Worm (Caenorhabditis elegans) whole organism, L2 larva: Measurements from ENCODE around the gene mec-3.

Experiments
- C34F6.9 ChIP-seq: fragments of 150-350 bp; optimal IDR thresholded peaks from 2 replicates; lab custom pipeline; 2014; ENCODE audit warnings: missing biosample characterization, missing genetic modification characterization
- F13H6.1 ChIP-seq: sonication (generic microtip); optimal IDR thresholded peaks from 2 replicates; lab custom pipeline; 2016; ENCODE audit warnings: missing genetic modification characterization, missing compliant biosample characterization
- Y55F3AM.14 ChIP-seq: fragments of 200-800 bp; sonication (Bioruptor generic); optimal IDR thresholded peaks from 2 replicates; lab custom pipeline; 2018; ENCODE audit warnings: mild to moderate bottlenecking, missing genetic modification characterization, missing compliant biosample characterization
- ZK546.5 ChIP-seq: sonication (generic microtip); optimal IDR thresholded peaks from 2 replicates; lab custom pipeline; 2017; ENCODE audit warnings: missing biosample characterization, missing genetic modification characterization
- alr-1 ChIP-seq: fragments of 150-350 bp; optimal IDR thresholded peaks from 2 replicates; lab custom pipeline; 2014; ENCODE audit warnings: missing biosample characterization, missing genetic modification characterization
- aly-2 ChIP-seq: fragments of 150-350 bp; optimal IDR thresholded peaks from 2 replicates; lab custom pipeline; 2014; ENCODE audit warnings: missing biosample characterization, missing genetic modification characterization
- ama-1 ChIP-seq: fragments of 150-350 bp; optimal IDR thresholded peaks from 2 replicates; lab custom pipeline; 2018; ENCODE audit warnings: inconsistent platforms
- blmp-1 ChIP-seq: sonication (generic microtip); optimal IDR thresholded peaks from 2 replicates; lab custom pipeline; 2017; ENCODE audit warnings: missing genetic modification characterization, mild to moderate bottlenecking, missing compliant biosample characterization, antibody characterized with exemption, moderate library complexity; ENCODE audit not compliant: insufficient read depth
- ceh-82 ChIP-seq: fragments of 150-350 bp; optimal IDR thresholded peaks from 2 replicates; lab custom pipeline; 2014; ENCODE audit warnings: missing biosample characterization, missing genetic modification characterization
- crh-2 ChIP-seq: sonication (generic microtip); optimal IDR thresholded peaks from 2 replicates; lab custom pipeline; 2017; ENCODE audit warnings: missing biosample characterization, missing genetic modification characterization
- elt-3 ChIP-seq: sonication (generic microtip); optimal IDR thresholded peaks from 2 replicates; lab custom pipeline; 2017; ENCODE audit warnings: missing biosample characterization, missing genetic modification characterization
- fos-1 ChIP-seq: fragments of 150-350 bp; optimal IDR thresholded peaks from 2 replicates; lab custom pipeline; 2014; ENCODE audit warnings: missing biosample characterization, missing genetic modification characterization
- gmeb-1 ChIP-seq: fragments of 150-350 bp; optimal IDR thresholded peaks from 2 replicates; lab custom pipeline; 2014; ENCODE audit warnings: missing biosample characterization, missing genetic modification characterization
- lin-11 ChIP-seq: fragments of 150-350 bp; sonication (generic microtip); optimal IDR thresholded peaks from 2 replicates; lab custom pipeline; 2014; ENCODE audit warnings: missing biosample characterization, missing genetic modification characterization, inconsistent platforms, mixed read lengths
- lin-13 ChIP-seq: fragments of 150-350 bp; optimal IDR thresholded peaks from 2 replicates; lab custom pipeline; 2014; ENCODE audit warnings: missing biosample characterization, missing genetic modification reagents, missing genetic modification characterization
- lsy-2 ChIP-seq, 2 experiments: fragments of 150-350 bp in 1 of 2; sonication (generic microtip) in 1 of 2; optimal IDR thresholded peaks; 2 replicates each; lab custom pipeline; 2014 to 2017; ENCODE audit warnings: missing biosample characterization in 2 of 2, missing genetic modification characterization in 2 of 2
- mab-5 ChIP-seq: fragments of 150-350 bp; optimal IDR thresholded peaks from 2 replicates; lab custom pipeline; 2014; ENCODE audit warnings: missing biosample characterization, missing genetic modification characterization
- mbf-1 ChIP-seq: sonication (generic microtip); optimal IDR thresholded peaks from 2 replicates; lab custom pipeline; 2017; ENCODE audit warnings: missing biosample characterization, missing genetic modification characterization
- mdl-1 ChIP-seq, 2 experiments: fragments of 150-350 bp in 1 of 2; sonication (generic microtip) in 1 of 2; optimal IDR thresholded peaks; 2 replicates each; lab custom pipeline; 2017; ENCODE audit warnings: missing biosample characterization in 2 of 2, missing genetic modification characterization in 2 of 2
- nhr-10 ChIP-seq: sonication (generic microtip); optimal IDR thresholded peaks from 2 replicates; lab custom pipeline; 2017; ENCODE audit warnings: missing biosample characterization, missing genetic modification characterization
- nhr-129 ChIP-seq: fragments of 150-350 bp; optimal IDR thresholded peaks from 2 replicates; lab custom pipeline; 2014; ENCODE audit warnings: missing biosample characterization, missing genetic modification characterization
- nhr-21 ChIP-seq: fragments of 150-350 bp; optimal IDR thresholded peaks from 2 replicates; lab custom pipeline; 2014; ENCODE audit warnings: missing biosample characterization, missing genetic modification characterization
- nhr-23 ChIP-seq: fragments of 150-350 bp; optimal IDR thresholded peaks from 2 replicates; lab custom pipeline; 2014; ENCODE audit warnings: missing biosample characterization, missing genetic modification reagents, missing genetic modification characterization
- nhr-237 ChIP-seq: fragments of 150-350 bp; optimal IDR thresholded peaks from 2 replicates; lab custom pipeline; 2014; ENCODE audit warnings: missing biosample characterization, missing genetic modification characterization
- nhr-25 ChIP-seq: fragments of 150-350 bp; sonication (generic microtip); optimal IDR thresholded peaks from 3 replicates; lab custom pipeline; 2014; ENCODE audit warnings: missing biosample characterization, missing genetic modification characterization
- nhr-6 ChIP-seq: fragments of 150-350 bp; optimal IDR thresholded peaks from 2 replicates; lab custom pipeline; 2014; ENCODE audit warnings: missing biosample characterization, missing genetic modification characterization
- nhr-77 ChIP-seq: fragments of 150-350 bp; optimal IDR thresholded peaks from 2 replicates; lab custom pipeline; 2014; ENCODE audit warnings: missing biosample characterization, missing genetic modification characterization
- peb-1 ChIP-seq: fragments of 150-350 bp; optimal IDR thresholded peaks from 2 replicates; lab custom pipeline; 2014; ENCODE audit warnings: missing biosample characterization, missing genetic modification characterization
- sem-4 ChIP-seq: fragments of 150-350 bp; optimal IDR thresholded peaks from 2 replicates; lab custom pipeline; 2014; ENCODE audit warnings: missing biosample characterization, missing genetic modification reagents, missing genetic modification characterization
- skn-1 ChIP-seq: sonication (generic microtip); optimal IDR thresholded peaks from 2 replicates; lab custom pipeline; 2017; ENCODE audit warnings: missing biosample characterization, missing genetic modification characterization
- sma-3 ChIP-seq: sonication (generic microtip); optimal IDR thresholded peaks from 2 replicates; lab custom pipeline; 2016; ENCODE audit warnings: missing genetic modification reagents, missing genetic modification characterization, missing compliant biosample characterization
- sma-9 ChIP-seq, 2 experiments: fragments of 150-350 bp in 1 of 2; sonication (generic microtip) in 1 of 2; optimal IDR thresholded peaks; 2 replicates each; lab custom pipeline; 2014 to 2016; ENCODE audit warnings: missing genetic modification characterization in 2 of 2, mild to moderate bottlenecking in 1 of 2, missing biosample characterization in 1 of 2, missing compliant biosample characterization in 1 of 2, missing genetic modification reagents in 1 of 2, moderate library complexity in 1 of 2
- snpc-4 ChIP-seq: fragments of 150-350 bp; optimal IDR thresholded peaks from 2 replicates; lab custom pipeline; 2014; ENCODE audit warnings: missing biosample characterization, missing genetic modification characterization
- unc-39 ChIP-seq: fragments of 150-350 bp; optimal IDR thresholded peaks from 2 replicates; lab custom pipeline; 2014; ENCODE audit warnings: missing biosample characterization, missing genetic modification characterization
- unc-55 ChIP-seq: fragments of 150-350 bp; sonication (generic microtip); optimal IDR thresholded peaks from 3 replicates; lab custom pipeline; 2014; ENCODE audit warnings: missing biosample characterization, missing genetic modification reagents, missing genetic modification characterization
- unc-62 ChIP-seq: fragments of 150-350 bp; optimal IDR thresholded peaks from 2 replicates; lab custom pipeline; 2014; ENCODE audit warnings: missing biosample characterization, missing genetic modification reagents, missing genetic modification characterization
- zag-1 ChIP-seq: fragments of 150-350 bp; optimal IDR thresholded peaks from 2 replicates; lab custom pipeline; 2014; ENCODE audit warnings: missing biosample characterization, missing genetic modification characterization
- ztf-11 ChIP-seq: sonication (generic microtip); optimal IDR thresholded peaks from 2 replicates; lab custom pipeline; 2017; ENCODE audit warnings: missing biosample characterization, missing genetic modification characterization

Gene mec-3

ce11 chrIV:10507586-10507985, 45.9 kb upstream of the mec-3 start:
- TF ChIP-seq gmeb-1 (tag; lab: Kevin White, UChicago) (no peak), ceh-82 (tag; lab: Kevin White, UChicago) (no peak), nhr-237 (tag; lab: Kevin White, UChicago) (no peak), peb-1 (tag; lab: Kevin White, UChicago) (no peak), lsy-2 (tag; optimal IDR thresholded peaks at IDR 0.05; lab: Kevin White, UChicago) (peak in 1 of 2 experiments; percentile 45), ama-1 (lab: Kevin White, UChicago) (no peak), unc-55 (GFP tag; lab: Kevin White, UChicago) (peak; percentile 46), mdl-1 (tag; optimal IDR thresholded peaks at IDR 0.05; lab: Kevin White, UChicago) (peak in 1 of 2 experiments; percentile 6), nhr-25 (tag; lab: Kevin White, UChicago) (no peak), fos-1 (tag; lab: Kevin White, UChicago) (no peak), snpc-4 (no peak), nhr-129 (tag; lab: Kevin White, UChicago) (peak; percentile 25), lin-13 (GFP tag; lab: Kevin White, UChicago) (peak; percentile 24), mab-5 (tag; lab: Kevin White, UChicago) (no peak), sem-4 (tag; lab: Kevin White, UChicago) (no peak), elt-3 (no peak), sma-9 (GFP tag; optimal IDR thresholded peaks at IDR 0.05; lab: Kevin White, UChicago) (peak; percentile 57), sma-9 (tag; optimal IDR thresholded peaks at IDR 0.05; lab: Kevin White, UChicago) (no peak), unc-62 (GFP tag; lab: Kevin White, UChicago) (no peak), nhr-10 (tag; lab: Kevin White, UChicago) (no peak), C34F6.9 (tag; lab: Kevin White, UChicago) (peak; percentile 72), lin-11 (tag; lab: Kevin White, UChicago) (no peak), crh-2 (tag; lab: Kevin White, UChicago) (peak; percentile 32), nhr-77 (tag; lab: Kevin White, UChicago) (no peak), nhr-23 (no peak), F13H6.1 (tag; lab: Kevin White, UChicago) (peak; percentile 1), zag-1 (tag; lab: Kevin White, UChicago) (peak; percentile 19), nhr-6 (tag; lab: Kevin White, UChicago) (no peak), blmp-1 (tag; lab: Kevin White, UChicago) (no peak)

DNA sequence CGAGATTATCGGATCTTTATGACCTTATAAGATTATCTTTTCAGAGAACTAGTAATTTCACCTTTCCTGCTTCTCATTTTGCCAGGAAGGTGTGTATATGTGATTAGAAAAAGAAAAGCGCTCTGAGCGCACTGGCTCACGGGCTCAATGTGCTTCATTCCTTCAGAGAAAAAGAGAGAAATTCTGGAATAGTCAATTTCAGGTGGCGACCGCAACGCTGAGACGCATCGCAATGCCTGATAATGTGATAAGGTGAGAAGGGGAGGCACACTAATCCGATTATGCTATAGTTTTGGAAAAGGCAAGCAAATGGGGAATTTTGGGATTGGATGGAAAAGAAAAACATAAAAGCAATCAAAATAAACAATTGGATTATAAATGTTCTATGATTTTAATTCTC, 44.3 kb upstream of the mec-3 start:
- no peak for TF ChIP-seq unc-55 (GFP tag; lab: Kevin White, UChicago)
- no peak for TF ChIP-seq lsy-2 (tag; optimal IDR thresholded peaks at IDR 0.05; lab: Kevin White, UChicago)
- TF ChIP-seq snpc-4: no peak
- peak; percentile 10 for TF ChIP-seq sma-9 (GFP tag; optimal IDR thresholded peaks at IDR 0.05; lab: Kevin White, UChicago)
- TF ChIP-seq sma-9 (tag; optimal IDR thresholded peaks at IDR 0.05; lab: Kevin White, UChicago): no peak
- TF ChIP-seq nhr-77 (tag; lab: Kevin White, UChicago): no peak
- TF ChIP-seq blmp-1 (tag; lab: Kevin White, UChicago): no peak
- TF ChIP-seq gmeb-1 (tag; lab: Kevin White, UChicago): peak; percentile 24
- no peak for TF ChIP-seq ztf-11
- no peak for TF ChIP-seq fos-1 (tag; lab: Kevin White, UChicago)
- TF ChIP-seq lin-11 (tag; lab: Kevin White, UChicago): peak; percentile 15
- no peak for TF ChIP-seq ZK546.5 (tag; lab: Kevin White, UChicago)
- TF ChIP-seq alr-1 (tag; lab: Kevin White, UChicago): no peak
- no peak for TF ChIP-seq aly-2 (tag; lab: Kevin White, UChicago)
- no peak for TF ChIP-seq skn-1 (tag; lab: Kevin White, UChicago)

DNA sequence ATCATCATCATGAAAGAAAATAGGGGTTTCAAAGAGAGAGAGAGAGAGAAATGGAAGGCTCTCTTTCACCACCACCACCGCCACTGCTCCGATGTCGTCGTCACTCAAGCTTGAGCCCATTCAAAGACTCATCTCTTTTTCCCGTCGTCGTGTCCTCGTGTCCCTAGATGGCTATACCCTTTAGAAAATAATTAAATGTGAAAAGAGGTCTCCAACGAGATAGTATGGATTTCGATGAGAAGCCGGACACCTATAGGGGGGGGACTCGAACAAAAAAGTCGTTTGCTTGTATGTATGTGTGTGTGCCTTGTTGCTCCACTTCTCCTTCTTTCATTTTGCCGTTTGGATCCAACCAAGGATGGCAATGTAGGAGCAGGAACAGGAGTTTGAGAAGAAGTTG, 43.3 kb upstream of the mec-3 start:
- TF ChIP-seq lsy-2 (tag; optimal IDR thresholded peaks at IDR 0.05; lab: Kevin White, UChicago): peak in 1 of 2 experiments; percentile 13
- TF ChIP-seq nhr-10 (tag; lab: Kevin White, UChicago): no peak
- TF ChIP-seq F13H6.1 (tag; lab: Kevin White, UChicago): no peak
- TF ChIP-seq C34F6.9 (tag; lab: Kevin White, UChicago): peak; percentile 40
- peak; percentile 30 for TF ChIP-seq lin-11 (tag; lab: Kevin White, UChicago)
- no peak for TF ChIP-seq nhr-25 (tag; lab: Kevin White, UChicago)
- TF ChIP-seq mbf-1: no peak
- no peak for TF ChIP-seq lin-13 (GFP tag; lab: Kevin White, UChicago)
- TF ChIP-seq crh-2 (tag; lab: Kevin White, UChicago): no peak
- TF ChIP-seq nhr-21 (tag; lab: Kevin White, UChicago): no peak
- no peak for TF ChIP-seq sma-3
- peak; percentile 23 for TF ChIP-seq nhr-129 (tag; lab: Kevin White, UChicago)
- no peak for TF ChIP-seq blmp-1 (tag; lab: Kevin White, UChicago)
- peak; percentile 29 for TF ChIP-seq sem-4 (tag; lab: Kevin White, UChicago)
- TF ChIP-seq unc-39 (tag; lab: Kevin White, UChicago): no peak
- no peak for TF ChIP-seq Y55F3AM.14 (GFP tag; lab: Kevin White, UChicago)
